Fruit fly (Drosophila melanogaster) ovary, adult (tissue): ENCODE measurements around the gene Gr10a.

Source experiments
- CG17801 ChIP-seq: fragments of 200-800 bp; optimal IDR thresholded peaks from 2 replicates; lab custom pipeline; 2019; ENCODE audit warnings: missing biosample characterization, mild to moderate bottlenecking, missing genetic modification characterization, moderate library complexity; ENCODE audit not compliant: partially characterized antibody

Gr10a gene

dm6 chrX:11413090-11413489 is 4.1 kb downstream of the Gr10a start, which contains the start of gene Gr10b:
Gr10b (minus strand) TSS chrX:11413190.
- no peak for TF ChIP-seq CG17801 (GFP tag; lab: Kevin White, UChicago)

dm6 chrX:11409647-11410046 is 7.6 kb downstream of the Gr10a start, which contains the start of gene CG15196:
CG15196 (plus strand) TSS chrX:11409947.
- TF ChIP-seq CG17801 (GFP tag; lab: Kevin White, UChicago) = no peak

- no peak for TF ChIP-seq CG17801 (GFP tag; lab: Kevin White, UChicago)
Observed at dm6 chrX:11404247-11404646, 13.0 kb downstream of the Gr10a start.

dm6 chrX:11393003-11393620 is 24.1 kb downstream of the Gr10a start:
- TF ChIP-seq CG17801 (GFP tag; lab: Kevin White, UChicago) = no peak

- TF ChIP-seq CG17801 (GFP tag; lab: Kevin White, UChicago) = no peak
Observed at dm6 chrX:11391364-11391915, 25.8 kb downstream of the Gr10a start.

dm6 chrX:11390625-11391363 is 26.4 kb downstream of the Gr10a start:
- TF ChIP-seq CG17801 (GFP tag; lab: Kevin White, UChicago) = peak; percentile 46

dm6 chrX:11389494-11390447 is 27.5 kb downstream of the Gr10a start:
- TF ChIP-seq CG17801 (GFP tag; lab: Kevin White, UChicago) = peak; percentile 50

- TF ChIP-seq CG17801 (GFP tag; lab: Kevin White, UChicago) = no peak
Observed at dm6 chrX:11385498-11385897, 31.7 kb downstream of the Gr10a start.

- TF ChIP-seq CG17801 (GFP tag; lab: Kevin White, UChicago) = no peak
Observed at dm6 chrX:11384023-11384444, 33.2 kb downstream of the Gr10a start.

- TF ChIP-seq CG17801 (GFP tag; lab: Kevin White, UChicago) = no peak
Observed at dm6 chrX:11383530-11383929, 33.7 kb downstream of the Gr10a start.

dm6 chrX:11382588-11382987 is 34.6 kb downstream of the Gr10a start:
- TF ChIP-seq CG17801 (GFP tag; lab: Kevin White, UChicago) = no peak

dm6 chrX:11379747-11380146 is 37.5 kb downstream of the Gr10a start:
- TF ChIP-seq CG17801 (GFP tag; lab: Kevin White, UChicago) = no peak

dm6 chrX:11379139-11379538 is 38.1 kb downstream of the Gr10a start:
- TF ChIP-seq CG17801 (GFP tag; lab: Kevin White, UChicago) = peak; percentile 48

- no peak for TF ChIP-seq CG17801 (GFP tag; lab: Kevin White, UChicago)
Observed at dm6 chrX:11378388-11378787, 38.8 kb downstream of the Gr10a start.

- TF ChIP-seq CG17801 (GFP tag; lab: Kevin White, UChicago) = no peak
Observed at dm6 chrX:11374320-11374719, 42.9 kb downstream of the Gr10a start.
